Worm (Caenorhabditis elegans) whole organism, young adult: ENCODE measurements around the gene pitr-6.

Source experiments
- attf-3 ChIP-seq: fragments of 200-800 bp; sonication (Bioruptor generic); conservative IDR thresholded peaks from 2 replicates; pipeline ENCODE4 v1.3.6; 2022; ENCODE audit warnings: missing genetic modification reagents, missing genetic modification characterization, missing compliant biosample characterization
- snpc-3.4 ChIP-seq: sonication (generic microtip); optimal IDR thresholded peaks from 2 replicates; lab custom pipeline; 2017; ENCODE audit warnings: missing genetic modification characterization, mild to moderate bottlenecking, missing compliant biosample characterization, antibody characterized with exemption, moderate library complexity, missing genotype, missing genetic modification reagents
- snpc-4 ChIP-seq, 5 experiments: fragments of 150-350 bp in 1 of 5; sonication (generic microtip) in 4 of 5; optimal IDR thresholded peaks; 2 replicates each; lab custom pipeline; 2014 to 2018; ENCODE audit warnings: missing genetic modification characterization in 5 of 5, missing biosample characterization in 3 of 5, antibody characterized with exemption in 2 of 5, mild to moderate bottlenecking in 2 of 5, missing compliant biosample characterization in 2 of 5, missing genotype in 2 of 5, moderate library complexity in 2 of 5, missing genetic modification reagents in 1 of 5
- ztf-18 ChIP-seq: sonication (generic microtip); optimal IDR thresholded peaks from 2 replicates; lab custom pipeline; 2016; ENCODE audit warnings: missing genotype, mild to moderate bottlenecking, missing genetic modification characterization, missing compliant biosample characterization
- ztf-28 ChIP-seq: fragments of 200-800 bp; sonication (Bioruptor generic); IDR thresholded peaks from 2 replicates; pipeline ENCODE4 v1.3.6; 2022; ENCODE audit warnings: missing genetic modification reagents, missing genetic modification characterization, missing compliant biosample characterization

- TF ChIP-seq snpc-4 (GFP tag; optimal IDR thresholded peaks at IDR 0.05; lab: Kevin White, UChicago) (no peak), snpc-4 (tag; optimal IDR thresholded peaks at IDR 0.05; lab: Kevin White, UChicago) (no peak), snpc-3.4 (no peak), ztf-28 (no peak), ztf-18 (no peak), attf-3 (GFP tag; lab: Robert Waterston, UW) (no peak)
Measured at ce11 chrII:12408717-12409116, 36.4 kb upstream of the pitr-6 start, which contains the start of gene sre-31.
